Fruit fly (Drosophila melanogaster) whole organism, embryonic: ENCODE results near the gene CG7675.

Experiments used
- Ada2b ChIP-seq: fragments of 200-800 bp; sonication (Bioruptor generic); IDR thresholded peaks from 2 replicates; pipeline ENCODE4 v1.3.6; 2022; ENCODE audit warnings: missing biosample characterization, missing genetic modification characterization
- Atf-2 ChIP-seq: fragments of 200-800 bp; sonication (Bioruptor generic); optimal IDR thresholded peaks from 2 replicates; lab custom pipeline; 2016; ENCODE audit warnings: missing biosample characterization, missing genetic modification characterization
- CG11085 ChIP-seq: fragments of 200-800 bp; sonication (Bioruptor generic); IDR thresholded peaks from 2 replicates; pipeline ENCODE4 v1.3.6; 2022; ENCODE audit warnings: missing biosample characterization, missing genetic modification characterization
- CG11398 ChIP-seq: fragments of 200-800 bp; sonication (Bioruptor generic); optimal IDR thresholded peaks from 2 replicates; lab custom pipeline; 2016; ENCODE audit warnings: missing biosample characterization, missing genetic modification characterization
- CG12659 ChIP-seq: fragments of 200-800 bp; sonication (Bioruptor generic); optimal IDR thresholded peaks from 3 replicates; lab custom pipeline; 2017; ENCODE audit warnings: mild to moderate bottlenecking, missing biosample characterization, missing genetic modification reagents, missing genetic modification characterization
- CG12744 ChIP-seq: fragments of 200-800 bp; sonication (Bioruptor generic); optimal IDR thresholded peaks from 2 replicates; lab custom pipeline; 2016; ENCODE audit warnings: missing biosample characterization, missing genetic modification characterization
- CG14860 ChIP-seq: fragments of 200-800 bp; sonication (Bioruptor generic); IDR thresholded peaks from 3 replicates; pipeline ENCODE4 v1.3.6; 2022; ENCODE audit warnings: missing biosample characterization, missing genetic modification characterization; ENCODE audit not compliant: partially characterized antibody
- CG1603 ChIP-seq: fragments of 200-800 bp; sonication (Bioruptor generic); optimal IDR thresholded peaks from 2 replicates; lab custom pipeline; 2019; ENCODE audit warnings: missing biosample characterization, mild to moderate bottlenecking, missing genetic modification characterization, moderate library complexity
- CG16815 ChIP-seq: fragments of 200-800 bp; sonication (Bioruptor generic); optimal IDR thresholded peaks from 3 replicates; lab custom pipeline; 2017; ENCODE audit warnings: missing biosample characterization, mild to moderate bottlenecking, missing genetic modification characterization
- CG17186 ChIP-seq: fragments of 200-800 bp; sonication (Bioruptor generic); optimal IDR thresholded peaks from 3 replicates; lab custom pipeline; 2017; ENCODE audit warnings: missing biosample characterization, missing genetic modification reagents, missing genetic modification characterization
- CG18011 ChIP-seq: fragments of 200-800 bp; sonication (Bioruptor generic); optimal IDR thresholded peaks from 2 replicates; lab custom pipeline; 2017; ENCODE audit warnings: missing biosample characterization, missing genetic modification characterization, mild to moderate bottlenecking, moderate library complexity, missing genotype
- CG2129 ChIP-seq: fragments of 200-800 bp; sonication (Bioruptor generic); IDR thresholded peaks from 2 replicates; pipeline ENCODE4 v1.3.6; 2022; ENCODE audit warnings: missing biosample characterization, missing genetic modification characterization; ENCODE audit not compliant: partially characterized antibody
- CG30020 ChIP-seq: fragments of 200-800 bp; optimal IDR thresholded peaks from 2 replicates; lab custom pipeline; 2019; ENCODE audit warnings: missing biosample characterization, mild to moderate bottlenecking, missing genetic modification characterization, moderate library complexity
- CG4328 ChIP-seq: fragments of 200-800 bp; sonication (Bioruptor generic); optimal IDR thresholded peaks from 3 replicates; lab custom pipeline; 2017; ENCODE audit warnings: missing biosample characterization, missing genetic modification reagents, missing genetic modification characterization
- CG7963 ChIP-seq: fragments of 200-800 bp; sonication (Bioruptor generic); IDR thresholded peaks from 3 replicates; pipeline ENCODE4 v1.3.6; 2022; ENCODE audit warnings: missing biosample characterization, missing genetic modification characterization; ENCODE audit not compliant: partially characterized antibody
- CG8089 ChIP-seq: fragments of 200-800 bp; sonication (Bioruptor generic); optimal IDR thresholded peaks from 3 replicates; lab custom pipeline; 2016; ENCODE audit warnings: missing biosample characterization, missing genetic modification characterization
- CG8765 ChIP-seq: fragments of 200-800 bp; sonication (Bioruptor generic); IDR thresholded peaks from 2 replicates; pipeline ENCODE4 v1.3.6; 2022; ENCODE audit warnings: missing biosample characterization, missing genetic modification characterization
- CG9727 ChIP-seq: fragments of 200-800 bp; sonication (Bioruptor generic); optimal IDR thresholded peaks from 3 replicates; lab custom pipeline; 2017; ENCODE audit warnings: missing biosample characterization, mild to moderate bottlenecking, missing genetic modification characterization
- Doc3 ChIP-seq: fragments of 200-800 bp; sonication (Bioruptor generic); IDR thresholded peaks from 3 replicates; pipeline ENCODE4 v1.3.6; 2022; ENCODE audit warnings: missing biosample characterization, missing genetic modification characterization; ENCODE audit not compliant: partially characterized antibody
- E2f1 ChIP-seq: fragments of 200-800 bp; sonication (Bioruptor generic); IDR thresholded peaks from 2 replicates; pipeline ENCODE4 v1.3.6; 2022; ENCODE audit warnings: missing biosample characterization, missing genetic modification characterization
- HLH54F ChIP-seq: fragments of 200-800 bp; sonication (Bioruptor generic); optimal IDR thresholded peaks from 3 replicates; lab custom pipeline; 2016; ENCODE audit warnings: missing biosample characterization, missing genetic modification characterization
- HLHmδ ChIP-seq: fragments of 200-800 bp; sonication (Bioruptor generic); optimal IDR thresholded peaks from 2 replicates; lab custom pipeline; 2018; ENCODE audit warnings: missing biosample characterization, mild to moderate bottlenecking, missing genetic modification characterization, moderate library complexity
- Hand ChIP-seq: fragments of 200-800 bp; sonication (Bioruptor generic); optimal IDR thresholded peaks from 2 replicates; lab custom pipeline; 2017; ENCODE audit warnings: mild to moderate bottlenecking, missing biosample characterization, missing genetic modification reagents, missing genetic modification characterization
- Hsf ChIP-seq: fragments of 200-800 bp; sonication (Bioruptor generic); optimal IDR thresholded peaks from 3 replicates; lab custom pipeline; 2016; ENCODE audit warnings: missing biosample characterization, missing genetic modification characterization
- Mrtf ChIP-seq: fragments of 200-800 bp; sonication (Bioruptor generic); IDR thresholded peaks from 3 replicates; pipeline ENCODE4 v1.3.6; 2022; ENCODE audit warnings: missing biosample characterization, missing genetic modification characterization
- NFAT ChIP-seq: fragments of 200-800 bp; sonication (Bioruptor generic); IDR thresholded peaks from 2 replicates; pipeline ENCODE4 v1.3.6; 2022; ENCODE audit warnings: missing biosample characterization, missing genetic modification characterization
- Nf-YC ChIP-seq: fragments of 200-800 bp; optimal IDR thresholded peaks from 3 replicates; lab custom pipeline; 2019; ENCODE audit warnings: missing biosample characterization, mild to moderate bottlenecking, missing genetic modification characterization, moderate library complexity
- Xbp1 ChIP-seq: fragments of 200-800 bp; sonication (Bioruptor generic); optimal IDR thresholded peaks from 3 replicates; lab custom pipeline; 2016; ENCODE audit warnings: missing biosample characterization, mild to moderate bottlenecking, missing genetic modification characterization
- abd-A ChIP-seq: fragments of 200-800 bp; sonication (Bioruptor generic); optimal IDR thresholded peaks from 3 replicates; lab custom pipeline; 2019; ENCODE audit warnings: missing biosample characterization, mild to moderate bottlenecking, missing genetic modification characterization, moderate library complexity
- al ChIP-seq: fragments of 200-800 bp; sonication (Bioruptor generic); IDR thresholded peaks from 2 replicates; pipeline ENCODE4 v1.3.6; 2022; ENCODE audit warnings: missing biosample characterization, missing genetic modification characterization
- amos ChIP-seq: fragments of 200-800 bp; sonication (Bioruptor generic); IDR thresholded peaks from 2 replicates; pipeline ENCODE4 v1.3.6; 2022; ENCODE audit warnings: missing biosample characterization, missing genetic modification characterization; ENCODE audit not compliant: partially characterized antibody
- bbx ChIP-seq: fragments of 200-800 bp; sonication (Bioruptor generic); IDR thresholded peaks from 2 replicates; pipeline ENCODE4 v1.3.6; 2022; ENCODE audit warnings: missing biosample characterization, missing genetic modification characterization; ENCODE audit not compliant: partially characterized antibody
- chinmo ChIP-seq: fragments of 200-800 bp; sonication (Bioruptor generic); IDR thresholded peaks from 4 replicates; pipeline ENCODE4 v1.3.6; 2022; ENCODE audit warnings: missing biosample characterization, missing genetic modification characterization; ENCODE audit not compliant: partially characterized antibody
- chn ChIP-seq: fragments of 200-800 bp; sonication (Bioruptor generic); optimal IDR thresholded peaks from 2 replicates; lab custom pipeline; 2016; ENCODE audit warnings: missing biosample characterization, missing genetic modification characterization
- cwo ChIP-seq: fragments of 200-800 bp; sonication (Bioruptor generic); optimal IDR thresholded peaks from 3 replicates; lab custom pipeline; 2017; ENCODE audit warnings: missing biosample characterization, missing genetic modification characterization, mild to moderate bottlenecking, moderate library complexity, missing genetic modification reagents
- klu ChIP-seq: fragments of 200-800 bp; sonication (Bioruptor generic); IDR thresholded peaks from 2 replicates; pipeline ENCODE4 v1.3.6; 2022; ENCODE audit warnings: missing biosample characterization, missing genetic modification characterization
- nau ChIP-seq: fragments of 200-800 bp; sonication (Bioruptor generic); optimal IDR thresholded peaks from 3 replicates; lab custom pipeline; 2017; ENCODE audit warnings: missing biosample characterization, mild to moderate bottlenecking, missing genetic modification characterization, missing genetic modification reagents
- pita ChIP-seq: fragments of 200-800 bp; sonication (Bioruptor generic); optimal IDR thresholded peaks from 2 replicates; lab custom pipeline; 2017; ENCODE audit warnings: missing biosample characterization, mild to moderate bottlenecking, missing genetic modification characterization
- pum ChIP-seq: fragments of 200-800 bp; sonication (Bioruptor generic); optimal IDR thresholded peaks from 2 replicates; lab custom pipeline; 2016; ENCODE audit warnings: missing biosample characterization, missing genetic modification characterization
- ranshi ChIP-seq: fragments of 200-800 bp; sonication (Bioruptor generic); IDR thresholded peaks from 2 replicates; pipeline ENCODE4 v1.3.6; 2022; ENCODE audit warnings: missing biosample characterization, missing genetic modification characterization
- salm ChIP-seq: fragments of 200-800 bp; sonication (Bioruptor generic); optimal IDR thresholded peaks from 2 replicates; lab custom pipeline; 2018; ENCODE audit warnings: missing biosample characterization, mild to moderate bottlenecking, missing genetic modification characterization
- sd ChIP-seq: fragments of 200-800 bp; sonication (Bioruptor generic); optimal IDR thresholded peaks from 3 replicates; lab custom pipeline; 2018; ENCODE audit warnings: missing biosample characterization, mild to moderate bottlenecking, missing genetic modification characterization, moderate library complexity
- sna ChIP-seq: fragments of 200-800 bp; sonication (Bioruptor generic); IDR thresholded peaks from 2 replicates; pipeline ENCODE4 v1.3.6; 2022; ENCODE audit warnings: missing biosample characterization, missing genetic modification characterization; ENCODE audit not compliant: partially characterized antibody
- unc-4 ChIP-seq: fragments of 200-800 bp; sonication (Bioruptor generic); IDR thresholded peaks from 2 replicates; pipeline ENCODE4 v1.3.6; 2022; ENCODE audit warnings: missing biosample characterization, missing genetic modification characterization; ENCODE audit not compliant: partially characterized antibody
- vfl ChIP-seq: fragments of 200-800 bp; sonication (Bioruptor generic); optimal IDR thresholded peaks from 2 replicates; lab custom pipeline; 2016; ENCODE audit warnings: missing biosample characterization, missing genetic modification characterization
- wek ChIP-seq: fragments of 200-800 bp; sonication (Bioruptor generic); optimal IDR thresholded peaks from 3 replicates; lab custom pipeline; 2018; ENCODE audit warnings: missing biosample characterization, mild to moderate bottlenecking, missing genetic modification characterization, moderate library complexity
- zen ChIP-seq: fragments of 200-800 bp; sonication (Bioruptor generic); optimal IDR thresholded peaks from 3 replicates; lab custom pipeline; 2018; ENCODE audit warnings: missing biosample characterization, mild to moderate bottlenecking, missing genetic modification characterization, moderate library complexity

CG7675 gene

DNA sequence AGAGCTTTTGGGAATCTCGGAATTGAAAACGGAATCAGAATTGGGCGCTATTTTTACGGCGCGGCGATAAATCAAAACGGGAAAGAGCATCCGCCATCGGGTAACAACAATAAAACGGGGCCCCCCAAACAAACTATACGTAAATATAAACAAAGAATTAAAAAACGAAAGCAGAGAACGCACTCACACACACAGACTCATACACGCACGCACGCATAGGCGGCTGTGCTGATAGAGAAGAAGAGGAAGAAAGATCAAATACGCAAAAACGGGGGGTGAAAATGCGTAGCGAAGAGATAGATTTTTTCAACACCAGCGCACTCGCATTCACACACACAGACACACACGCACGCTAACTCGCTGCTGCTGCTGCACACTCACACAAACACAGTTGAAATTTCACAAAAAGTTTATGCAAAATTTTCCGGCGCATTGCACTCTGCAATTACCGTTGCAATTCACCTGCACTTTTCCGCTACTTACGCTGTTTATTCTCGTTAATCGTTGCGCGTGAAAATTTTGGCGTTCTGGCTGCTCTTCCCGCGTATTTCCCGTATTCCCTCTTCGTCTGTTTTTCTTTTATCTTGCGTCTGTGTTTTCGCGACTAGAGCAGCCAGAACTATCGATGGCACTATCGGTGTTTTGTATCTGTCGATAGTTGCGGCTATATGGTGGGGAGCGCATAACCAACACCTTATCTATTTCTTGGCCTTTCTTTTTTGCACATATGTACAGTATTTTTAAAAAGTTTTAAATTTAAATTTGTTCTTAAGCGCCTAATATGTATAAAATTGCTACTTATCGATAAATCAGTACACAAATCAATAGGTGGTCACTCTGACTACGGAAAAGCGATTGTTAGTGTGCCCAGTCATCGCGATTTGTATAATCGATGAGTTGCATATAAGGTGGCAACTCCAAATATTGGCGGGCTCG lies 31.6 kb upstream of the CG7675 start, which contains the start of gene CG31122 (continued):
- TF ChIP-seq CG16815 (GFP tag; lab: Kevin White, UChicago) (no peak), bbx (GFP tag; lab: Robert Waterston, UW) (peak; percentile 91), pita (GFP tag; lab: Kevin White, UChicago) (no peak), abd-A (tag; lab: Kevin White, UChicago) (peak; percentile 77), CG4328 (GFP tag; lab: Kevin White, UChicago) (no peak), nau (no peak), al (GFP tag; lab: Robert Waterston, UW) (peak; percentile 50; the same call in 1 of the 2 replicates), CG11398 (GFP tag; lab: Kevin White, UChicago) (peak; percentile 28), ranshi (GFP tag; lab: Robert Waterston, UW) (peak; percentile 82), chinmo (peak; percentile 97), CG11085 (GFP tag; lab: Robert Waterston, UW) (no peak), CG8089 (GFP tag; lab: Kevin White, UChicago) (no peak), NFAT (GFP tag; lab: Robert Waterston, UW) (0 out of 2 replicates have a peak, but pooled peaks have one; percentile 23), HLHmδ (no peak), CG30020 (tag; lab: Kevin White, UChicago) (peak; percentile 59), Hand (GFP tag; lab: Kevin White, UChicago) (no peak), E2f1 (GFP tag; lab: Robert Waterston, UW) (peak; percentile 49; the same call in 1 of the 2 replicates), pum (GFP tag; lab: Kevin White, UChicago) (peak; percentile 50), unc-4 (GFP tag; lab: Robert Waterston, UW) (peak; percentile 95), Nf-YC (tag; lab: Kevin White, UChicago) (no peak), Xbp1 (GFP tag; lab: Kevin White, UChicago) (peak; percentile 48), CG12744 (GFP tag; lab: Kevin White, UChicago) (peak; percentile 30), Doc3 (peak; percentile 99), Mrtf (GFP tag; lab: Robert Waterston, UW) (no peak), CG1603 (no peak), zen (peak; percentile 8), CG7963 (GFP tag; lab: Robert Waterston, UW) (peak; percentile 88), amos (GFP tag; lab: Robert Waterston, UW) (peak; percentile 90), chn (GFP tag; lab: Kevin White, UChicago) (peak; percentile 37), Hsf (GFP tag; lab: Kevin White, UChicago) (peak; percentile 56), CG9727 (no peak), sna (GFP tag; lab: Robert Waterston, UW) (peak; percentile 99), CG12659 (GFP tag; lab: Kevin White, UChicago) (peak; percentile 56), salm (tag; lab: Kevin White, UChicago) (no peak), CG14860 (GFP tag; lab: Robert Waterston, UW) (peak; percentile 96), CG8765 (0 out of 2 replicates have a peak, but pooled peaks have one; percentile 19), CG17186 (GFP tag; lab: Kevin White, UChicago) (peak; percentile 79), sd (tag; lab: Kevin White, UChicago) (peak; percentile 71), vfl (GFP tag; lab: Kevin White, UChicago) (peak; percentile 53), wek (GFP tag; lab: Kevin White, UChicago) (no peak), cwo (peak; percentile 5), CG2129 (GFP tag; lab: Robert Waterston, UW) (peak; percentile 98), HLH54F (GFP tag; lab: Kevin White, UChicago) (peak; percentile 70), klu (GFP tag; lab: Robert Waterston, UW) (no peak), Ada2b (GFP tag; lab: Robert Waterston, UW) (peak; percentile 24; the same call in 1 of the 2 replicates), Atf-2 (GFP tag; lab: Kevin White, UChicago) (peak; percentile 4), CG18011 (GFP tag; lab: Kevin White, UChicago) (peak; percentile 12)
